Worm (Caenorhabditis elegans) whole organism, late embryonic: ENCODE data around the gene T12B3.3.

ENCODE experiments used
- F13H6.1 ChIP-seq: sonication (generic microtip); optimal IDR thresholded peaks from 2 replicates; lab custom pipeline; 2016; ENCODE audit warnings: missing genetic modification characterization, missing compliant biosample characterization
- K02D7.2 ChIP-seq: sonication (generic microtip); optimal IDR thresholded peaks from 2 replicates; lab custom pipeline; 2017; ENCODE audit warnings: mild to moderate bottlenecking, missing genetic modification characterization, missing compliant biosample characterization
- K09A11.1 ChIP-seq: sonication (generic microtip); optimal IDR thresholded peaks from 2 replicates; lab custom pipeline; 2017; ENCODE audit warnings: antibody characterized with exemption, mild to moderate bottlenecking, missing genetic modification characterization, missing compliant biosample characterization; ENCODE audit not compliant: insufficient read depth
- ahr-1 ChIP-seq: sonication (generic microtip); optimal IDR thresholded peaks from 2 replicates; lab custom pipeline; 2016; ENCODE audit warnings: missing genetic modification characterization, missing compliant biosample characterization
- ama-1 ChIP-seq: fragments of 150-350 bp; optimal IDR thresholded peaks from 2 replicates; lab custom pipeline; 2014
- ceh-18 ChIP-seq: sonication (generic microtip); optimal IDR thresholded peaks from 2 replicates; lab custom pipeline; 2016; ENCODE audit warnings: missing genetic modification characterization, missing compliant biosample characterization
- ceh-22 ChIP-seq: sonication (generic microtip); optimal IDR thresholded peaks from 2 replicates; lab custom pipeline; 2017; ENCODE audit warnings: missing biosample characterization, missing genetic modification characterization
- ceh-24 ChIP-seq: sonication (generic microtip); optimal IDR thresholded peaks from 2 replicates; lab custom pipeline; 2016; ENCODE audit warnings: mild to moderate bottlenecking, missing genetic modification characterization, missing compliant biosample characterization
- ceh-30 ChIP-seq: fragments of 150-350 bp; optimal IDR thresholded peaks from 2 replicates; lab custom pipeline; 2014; ENCODE audit warnings: missing biosample characterization, missing genetic modification characterization
- ceh-31 ChIP-seq: sonication (generic microtip); optimal IDR thresholded peaks from 2 replicates; lab custom pipeline; 2016; ENCODE audit warnings: missing genetic modification characterization, missing compliant biosample characterization
- ceh-34 ChIP-seq: sonication (generic microtip); optimal IDR thresholded peaks from 2 replicates; lab custom pipeline; 2016; ENCODE audit warnings: mild to moderate bottlenecking, missing genetic modification characterization, missing compliant biosample characterization
- ceh-48 ChIP-seq: sonication (generic microtip); optimal IDR thresholded peaks from 2 replicates; lab custom pipeline; 2016; ENCODE audit warnings: missing genetic modification characterization, inconsistent platforms, missing compliant biosample characterization
- che-1 ChIP-seq: sonication (generic microtip); optimal IDR thresholded peaks from 2 replicates; lab custom pipeline; 2016; ENCODE audit warnings: mild to moderate bottlenecking, missing genetic modification characterization, missing compliant biosample characterization
- dve-1 ChIP-seq: sonication (generic microtip); optimal IDR thresholded peaks from 2 replicates; lab custom pipeline; 2017; ENCODE audit warnings: antibody characterized with exemption, mild to moderate bottlenecking, missing genetic modification characterization, missing compliant biosample characterization
- elt-4 ChIP-seq: sonication (generic microtip); optimal IDR thresholded peaks from 2 replicates; lab custom pipeline; 2016; ENCODE audit warnings: missing genetic modification characterization, missing compliant biosample characterization
- ets-4 ChIP-seq: sonication (generic microtip); optimal IDR thresholded peaks from 2 replicates; lab custom pipeline; 2016; ENCODE audit warnings: missing genetic modification characterization, missing compliant biosample characterization
- eyg-1 ChIP-seq: sonication (generic microtip); optimal IDR thresholded peaks from 2 replicates; lab custom pipeline; 2016; ENCODE audit warnings: missing genotype, missing genetic modification characterization, missing compliant biosample characterization
- fkh-10 ChIP-seq: fragments of 150-350 bp; optimal IDR thresholded peaks from 2 replicates; lab custom pipeline; 2014; ENCODE audit warnings: missing biosample characterization, missing genetic modification reagents, missing genetic modification characterization
- fkh-6 ChIP-seq: sonication (generic microtip); optimal IDR thresholded peaks from 2 replicates; lab custom pipeline; 2016; ENCODE audit warnings: missing genetic modification characterization, missing compliant biosample characterization
- gmeb-2 ChIP-seq: sonication (generic microtip); optimal IDR thresholded peaks from 2 replicates; lab custom pipeline; 2016; ENCODE audit warnings: missing genetic modification characterization, inconsistent platforms, missing compliant biosample characterization
- hlh-30 ChIP-seq: sonication (generic microtip); optimal IDR thresholded peaks from 2 replicates; lab custom pipeline; 2017; ENCODE audit warnings: antibody characterized with exemption, missing genetic modification characterization, missing compliant biosample characterization; ENCODE audit not compliant: insufficient read depth
- hlh-6 ChIP-seq: sonication (generic microtip); optimal IDR thresholded peaks from 2 replicates; lab custom pipeline; 2016; ENCODE audit warnings: missing genotype, missing genetic modification characterization, missing compliant biosample characterization
- hlh-8 ChIP-seq: sonication (generic microtip); optimal IDR thresholded peaks from 2 replicates; lab custom pipeline; 2016; ENCODE audit warnings: missing genotype, missing genetic modification characterization, missing compliant biosample characterization
- lin-11 ChIP-seq: fragments of 200-800 bp; sonication (Bioruptor generic); optimal IDR thresholded peaks from 2 replicates; lab custom pipeline; 2018; ENCODE audit warnings: mild to moderate bottlenecking, missing genetic modification characterization, missing compliant biosample characterization
- npax-4 ChIP-seq: sonication (generic microtip); optimal IDR thresholded peaks from 2 replicates; lab custom pipeline; 2016; ENCODE audit warnings: missing genetic modification characterization, missing compliant biosample characterization
- odd-2 ChIP-seq: sonication (generic microtip); optimal IDR thresholded peaks from 2 replicates; lab custom pipeline; 2017; ENCODE audit warnings: antibody characterized with exemption, mild to moderate bottlenecking, missing genetic modification characterization, missing compliant biosample characterization
- pag-3 ChIP-seq: sonication (generic microtip); optimal IDR thresholded peaks from 2 replicates; lab custom pipeline; 2016; ENCODE audit warnings: missing compliant biosample characterization, missing genetic modification characterization, borderline replicate concordance
- pat-9 ChIP-seq: fragments of 200-800 bp; sonication (Bioruptor generic); optimal IDR thresholded peaks from 2 replicates; lab custom pipeline; 2018; ENCODE audit warnings: mild to moderate bottlenecking, missing genetic modification characterization, moderate library complexity, missing compliant biosample characterization
- pros-1 ChIP-seq: fragments of 150-350 bp; optimal IDR thresholded peaks from 2 replicates; lab custom pipeline; 2014; ENCODE audit warnings: missing biosample characterization, missing genetic modification reagents, missing genetic modification characterization
- rnt-1 ChIP-seq: sonication (generic microtip); optimal IDR thresholded peaks from 2 replicates; lab custom pipeline; 2016; ENCODE audit warnings: missing genetic modification characterization, missing compliant biosample characterization
- sox-2 ChIP-seq: fragments of 200-800 bp; sonication (Bioruptor generic); IDR thresholded peaks from 2 replicates; pipeline ENCODE4 v1.3.6; 2022; ENCODE audit warnings: missing genetic modification reagents, missing genetic modification characterization, missing compliant biosample characterization
- syd-9 ChIP-seq: sonication (generic microtip); optimal IDR thresholded peaks from 2 replicates; lab custom pipeline; 2016; ENCODE audit warnings: mild to moderate bottlenecking, missing genetic modification characterization, moderate library complexity, missing compliant biosample characterization
- tbx-2 ChIP-seq: sonication (generic microtip); optimal IDR thresholded peaks from 2 replicates; lab custom pipeline; 2016; ENCODE audit warnings: missing genetic modification characterization, missing compliant biosample characterization
- ttx-3 ChIP-seq: sonication (generic microtip); optimal IDR thresholded peaks from 2 replicates; lab custom pipeline; 2016; ENCODE audit warnings: missing genetic modification reagents, missing genetic modification characterization, missing compliant biosample characterization
- unc-3 ChIP-seq, 2 experiments: fragments of 200-800 bp in 1 of 2; sonication (Bioruptor generic) in 1 of 2; sonication (generic microtip) in 1 of 2; conservative IDR thresholded peaks in 1 of 2; optimal IDR thresholded peaks in 1 of 2; 2 replicates each; pipeline versions ENCODE4 v1.3.6 to Lab custom; 2016 to 2022; ENCODE audit warnings: missing compliant biosample characterization in 2 of 2, missing genetic modification characterization in 2 of 2, missing genetic modification reagents in 1 of 2
- unc-42 ChIP-seq: sonication (generic microtip); optimal IDR thresholded peaks from 2 replicates; lab custom pipeline; 2016; ENCODE audit warnings: missing genotype, missing genetic modification characterization, missing compliant biosample characterization
- unc-86 ChIP-seq: sonication (generic microtip); optimal IDR thresholded peaks from 2 replicates; lab custom pipeline; 2016; ENCODE audit warnings: missing genetic modification characterization, missing compliant biosample characterization
- zip-5 ChIP-seq: sonication (generic microtip); optimal IDR thresholded peaks from 2 replicates; lab custom pipeline; 2016; ENCODE audit warnings: missing genetic modification characterization, missing compliant biosample characterization

The T12B3.3 gene

ce11 chrIV:7406690-7407089 lies 31.7 kb downstream of the T12B3.3 start:
- TF ChIP-seq ama-1 (no peak), eyg-1 (tag; lab: Kevin White, UChicago) (no peak), ets-4 (tag; lab: Kevin White, UChicago) (no peak), K02D7.2 (tag; lab: Kevin White, UChicago) (no peak), pag-3 (tag; lab: Kevin White, UChicago) (no peak), sox-2 (GFP tag; lab: Robert Waterston, UW) (no peak), hlh-8 (tag; lab: Kevin White, UChicago) (no peak), gmeb-2 (tag; lab: Kevin White, UChicago) (no peak), pros-1 (tag; lab: Kevin White, UChicago) (no peak), rnt-1 (tag; lab: Kevin White, UChicago) (no peak), elt-4 (no peak), lin-11 (tag; lab: Kevin White, UChicago) (no peak), pat-9 (tag; lab: Kevin White, UChicago) (no peak), tbx-2 (tag; lab: Kevin White, UChicago) (no peak), ceh-48 (no peak), fkh-10 (GFP tag; lab: Kevin White, UChicago) (no peak), dve-1 (tag; lab: Kevin White, UChicago) (no peak)
- TF ChIP-seq, all 69 proteins: peak for 0

ce11 chrIV:7407301-7407700 lies 32.4 kb downstream of the T12B3.3 start:
- TF ChIP-seq F13H6.1 (tag; lab: Kevin White, UChicago) (no peak), unc-42 (tag; lab: Kevin White, UChicago) (peak; percentile 5)

- no peak for TF ChIP-seq ets-4 (tag; lab: Kevin White, UChicago)
- no peak for TF ChIP-seq syd-9
- TF ChIP-seq ama-1: no peak
- TF ChIP-seq unc-42 (tag; lab: Kevin White, UChicago): no peak
- TF ChIP-seq unc-86: no peak
- no peak for TF ChIP-seq ahr-1 (tag; lab: Kevin White, UChicago)
- no peak for TF ChIP-seq ttx-3 (tag; lab: Kevin White, UChicago)
- TF ChIP-seq hlh-30 (tag; lab: Kevin White, UChicago): no peak
- TF ChIP-seq ceh-48: no peak
- no peak for TF ChIP-seq hlh-6 (tag; lab: Kevin White, UChicago)
- TF ChIP-seq K09A11.1: no peak
- TF ChIP-seq npax-4 (tag; lab: Kevin White, UChicago): no peak
- no peak for TF ChIP-seq che-1 (tag; lab: Kevin White, UChicago)
- TF ChIP-seq ceh-24 (tag; lab: Kevin White, UChicago): no peak
- TF ChIP-seq fkh-6 (tag; lab: Kevin White, UChicago): no peak
- no peak for TF ChIP-seq ceh-34 (tag; lab: Kevin White, UChicago)
- TF ChIP-seq unc-3 (GFP tag; conservative IDR thresholded peaks at IDR 0.05; lab: Robert Waterston, UW): no peak
- TF ChIP-seq unc-3 (tag; optimal IDR thresholded peaks at IDR 0.05; lab: Kevin White, UChicago): no peak
Measured at ce11 chrIV:7413573-7413972, 38.6 kb downstream of the T12B3.3 start.

- no peak for TF ChIP-seq ceh-30 (tag; lab: Kevin White, UChicago)
- peak; percentile 79 for TF ChIP-seq unc-42 (tag; lab: Kevin White, UChicago)
- TF ChIP-seq ceh-31 (tag; lab: Kevin White, UChicago): peak; percentile 13
Measured at ce11 chrIV:7414163-7414562, 39.2 kb downstream of the T12B3.3 start.

ce11 chrIV:7418818-7419217 lies 43.9 kb downstream of the T12B3.3 start, which contains the start of gene B0496.6:
Gene B0496.6, plus strand, starts transcription at chrIV:7419118.
- TF ChIP-seq zip-5 (tag; lab: Kevin White, UChicago) (no peak), fkh-10 (GFP tag; lab: Kevin White, UChicago) (no peak), odd-2 (no peak), ceh-22 (tag; lab: Kevin White, UChicago) (no peak), elt-4 (no peak), ceh-18 (tag; lab: Kevin White, UChicago) (no peak), unc-3 (GFP tag; conservative IDR thresholded peaks at IDR 0.05; lab: Robert Waterston, UW) (no peak), unc-3 (tag; optimal IDR thresholded peaks at IDR 0.05; lab: Kevin White, UChicago) (no peak), ttx-3 (tag; lab: Kevin White, UChicago) (no peak)
